Fruit fly (Drosophila melanogaster) whole organism, embryonic: ENCODE results near the gene CG8173.

Source experiments
- Atf3 ChIP-seq: fragments of 200-800 bp; sonication (Bioruptor generic); optimal IDR thresholded peaks from 3 replicates; lab custom pipeline; 2016; ENCODE audit warnings: missing biosample characterization, missing genetic modification characterization
- CG10267 ChIP-seq: fragments of 200-800 bp; sonication (Bioruptor generic); optimal IDR thresholded peaks from 2 replicates; lab custom pipeline; 2018; ENCODE audit warnings: missing biosample characterization, mild to moderate bottlenecking, missing genetic modification characterization, moderate library complexity
- CG10462 ChIP-seq: fragments of 200-800 bp; sonication (Bioruptor generic); optimal IDR thresholded peaks from 2 replicates; lab custom pipeline; 2016; ENCODE audit warnings: missing biosample characterization, missing genetic modification characterization
- CG12071 ChIP-seq: fragments of 200-800 bp; sonication (Bioruptor generic); optimal IDR thresholded peaks from 3 replicates; lab custom pipeline; 2018; ENCODE audit warnings: missing biosample characterization, mild to moderate bottlenecking, missing genetic modification characterization
- CG12236 ChIP-seq: fragments of 200-800 bp; sonication (Bioruptor generic); optimal IDR thresholded peaks from 2 replicates; lab custom pipeline; 2016; ENCODE audit warnings: missing biosample characterization, missing genetic modification characterization
- CG12391 ChIP-seq: fragments of 200-800 bp; sonication (Bioruptor generic); optimal IDR thresholded peaks from 3 replicates; lab custom pipeline; 2018; ENCODE audit warnings: missing biosample characterization, mild to moderate bottlenecking, missing genetic modification characterization, moderate library complexity
- CG13775 ChIP-seq: fragments of 200-800 bp; sonication (Bioruptor generic); optimal IDR thresholded peaks from 3 replicates; lab custom pipeline; 2017; ENCODE audit warnings: missing biosample characterization, mild to moderate bottlenecking, missing genetic modification characterization
- CG14050 ChIP-seq: fragments of 200-800 bp; sonication (Bioruptor generic); IDR thresholded peaks from 3 replicates; pipeline ENCODE4 v1.3.6; 2022; ENCODE audit warnings: missing biosample characterization, missing genetic modification characterization
- CG14710 ChIP-seq: fragments of 200-800 bp; sonication (Bioruptor generic); optimal IDR thresholded peaks from 3 replicates; lab custom pipeline; 2019; ENCODE audit warnings: missing biosample characterization, mild to moderate bottlenecking, missing genetic modification characterization, moderate library complexity
- CG14860 ChIP-seq: fragments of 200-800 bp; sonication (Bioruptor generic); IDR thresholded peaks from 3 replicates; pipeline ENCODE4 v1.3.6; 2022; ENCODE audit warnings: missing biosample characterization, missing genetic modification characterization; ENCODE audit not compliant: partially characterized antibody
- CG18599 ChIP-seq: fragments of 200-800 bp; sonication (Bioruptor generic); optimal IDR thresholded peaks from 3 replicates; lab custom pipeline; 2017; ENCODE audit warnings: missing biosample characterization, missing genetic modification characterization, mild to moderate bottlenecking, moderate library complexity, missing genetic modification reagents
- CG2678 ChIP-seq: fragments of 200-800 bp; sonication (Bioruptor generic); optimal IDR thresholded peaks from 3 replicates; lab custom pipeline; 2019; ENCODE audit warnings: missing biosample characterization, mild to moderate bottlenecking, missing genetic modification characterization, moderate library complexity
- CG31365 ChIP-seq: fragments of 200-800 bp; sonication (Bioruptor generic); optimal IDR thresholded peaks from 2 replicates; lab custom pipeline; 2018; ENCODE audit warnings: missing biosample characterization, mild to moderate bottlenecking, missing genetic modification characterization
- CG3163 ChIP-seq: fragments of 200-800 bp; sonication (Bioruptor generic); optimal IDR thresholded peaks from 3 replicates; lab custom pipeline; 2016; ENCODE audit warnings: missing biosample characterization, missing genetic modification characterization
- CG4820 ChIP-seq: fragments of 200-800 bp; sonication (Bioruptor generic); optimal IDR thresholded peaks from 3 replicates; lab custom pipeline; 2016; ENCODE audit warnings: missing biosample characterization, missing genetic modification characterization
- CG7556 ChIP-seq: fragments of 200-800 bp; sonication (Bioruptor generic); optimal IDR thresholded peaks from 2 replicates; lab custom pipeline; 2017; ENCODE audit warnings: missing biosample characterization, mild to moderate bottlenecking, missing genetic modification characterization
- CG8944 ChIP-seq: fragments of 200-800 bp; sonication (Bioruptor generic); optimal IDR thresholded peaks from 3 replicates; lab custom pipeline; 2016; ENCODE audit warnings: missing biosample characterization, missing genetic modification characterization
- CG9609 ChIP-seq: fragments of 200-800 bp; sonication (Bioruptor generic); optimal IDR thresholded peaks from 3 replicates; lab custom pipeline; 2016; ENCODE audit warnings: missing biosample characterization, missing genetic modification characterization
- CG9817 ChIP-seq: fragments of 200-800 bp; sonication (Bioruptor generic); optimal IDR thresholded peaks from 2 replicates; lab custom pipeline; 2018; ENCODE audit warnings: missing biosample characterization, mild to moderate bottlenecking, missing genetic modification characterization, moderate library complexity
- CTCF ChIP-seq: fragments of 200-800 bp; sonication (Bioruptor generic); optimal IDR thresholded peaks from 2 replicates; lab custom pipeline; 2017; ENCODE audit warnings: missing biosample characterization, mild to moderate bottlenecking, missing genetic modification characterization, moderate library complexity
- Camta ChIP-seq: fragments of 200-800 bp; sonication (Bioruptor generic); optimal IDR thresholded peaks from 2 replicates; lab custom pipeline; 2016; ENCODE audit warnings: missing biosample characterization, missing genetic modification characterization
- CkIIα-i1 ChIP-seq: fragments of 200-800 bp; sonication (Bioruptor generic); IDR thresholded peaks from 2 replicates; pipeline ENCODE4 v1.3.6; 2022; ENCODE audit warnings: missing biosample characterization, missing genetic modification characterization
- Dip3 ChIP-seq: fragments of 200-800 bp; sonication (Bioruptor generic); optimal IDR thresholded peaks from 3 replicates; lab custom pipeline; 2016; ENCODE audit warnings: missing biosample characterization, missing genetic modification characterization
- ERR ChIP-seq: fragments of 200-800 bp; sonication (Bioruptor generic); optimal IDR thresholded peaks from 2 replicates; lab custom pipeline; 2016; ENCODE audit warnings: missing biosample characterization, missing genetic modification characterization
- Ets65A ChIP-seq: fragments of 200-800 bp; sonication (Bioruptor generic); peaks from one replicate; lab custom pipeline; 2016; ENCODE audit warnings: missing biosample characterization, missing genetic modification characterization
- H15 ChIP-seq: fragments of 200-800 bp; sonication (Bioruptor generic); IDR thresholded peaks from 3 replicates; pipeline ENCODE4 v1.3.6; 2022; ENCODE audit warnings: missing biosample characterization, missing genetic modification characterization
- HHEX ChIP-seq: fragments of 200-800 bp; sonication (Bioruptor generic); optimal IDR thresholded peaks from 3 replicates; lab custom pipeline; 2017; ENCODE audit warnings: missing biosample characterization, mild to moderate bottlenecking, missing genetic modification characterization, missing genetic modification reagents
- HmgD ChIP-seq: fragments of 200-800 bp; sonication (Bioruptor generic); optimal IDR thresholded peaks from 3 replicates; lab custom pipeline; 2016; ENCODE audit warnings: missing biosample characterization, missing genetic modification characterization
- Hr51 ChIP-seq, 2 experiments: fragments of 200-800 bp; sonication (Bioruptor generic); optimal IDR thresholded peaks; 2 replicates in 1 of 2; 3 replicates in 1 of 2; lab custom pipeline; 2016 to 2018; ENCODE audit warnings: missing biosample characterization in 2 of 2, missing genetic modification characterization in 2 of 2, mild to moderate bottlenecking in 1 of 2, moderate library complexity in 1 of 2
- Med ChIP-seq: fragments of 200-800 bp; sonication (Bioruptor generic); peaks from one replicate; lab custom pipeline; 2016; ENCODE audit warnings: missing biosample characterization, missing genetic modification characterization, mild to moderate bottlenecking, inconsistent platforms, moderate library complexity
- NK7.1 ChIP-seq: fragments of 200-800 bp; sonication (Bioruptor generic); optimal IDR thresholded peaks from 3 replicates; lab custom pipeline; 2016; ENCODE audit warnings: missing biosample characterization, missing genetic modification characterization
- Pdp1 ChIP-seq, 2 experiments: fragments of 200-800 bp; sonication (Bioruptor generic); optimal IDR thresholded peaks; 3 replicates each; lab custom pipeline; 2016; ENCODE audit warnings: missing biosample characterization in 2 of 2, missing genetic modification characterization in 2 of 2, mild to moderate bottlenecking in 1 of 2, moderate library complexity in 1 of 2
- Scr ChIP-seq: fragments of 200-800 bp; sonication (Bioruptor generic); IDR thresholded peaks from 2 replicates; pipeline ENCODE4 v1.3.6; 2022; ENCODE audit warnings: missing biosample characterization, missing genetic modification characterization; ENCODE audit not compliant: partially characterized antibody
- Six4 ChIP-seq: fragments of 200-800 bp; sonication (Bioruptor generic); optimal IDR thresholded peaks from 2 replicates; lab custom pipeline; 2016; ENCODE audit warnings: missing biosample characterization, missing genetic modification characterization
- Sry-β ChIP-seq: fragments of 200-800 bp; sonication (Bioruptor generic); optimal IDR thresholded peaks from 2 replicates; lab custom pipeline; 2018; ENCODE audit warnings: missing biosample characterization, mild to moderate bottlenecking, missing genetic modification characterization, moderate library complexity
- TFAM ChIP-seq: fragments of 200-800 bp; sonication (Bioruptor generic); optimal IDR thresholded peaks from 2 replicates; lab custom pipeline; 2017; ENCODE audit warnings: missing biosample characterization, missing genetic modification characterization, inconsistent platforms
- Vsx1 ChIP-seq: fragments of 200-800 bp; sonication (Bioruptor generic); optimal IDR thresholded peaks from 2 replicates; lab custom pipeline; 2017; ENCODE audit warnings: missing biosample characterization, mild to moderate bottlenecking, missing genetic modification characterization, missing genetic modification reagents
- abd-A ChIP-seq: fragments of 200-800 bp; sonication (Bioruptor generic); optimal IDR thresholded peaks from 3 replicates; lab custom pipeline; 2019; ENCODE audit warnings: missing biosample characterization, mild to moderate bottlenecking, missing genetic modification characterization, moderate library complexity
- ac ChIP-seq: fragments of 200-800 bp; sonication (Bioruptor generic); optimal IDR thresholded peaks from 3 replicates; lab custom pipeline; 2017; ENCODE audit warnings: missing biosample characterization, mild to moderate bottlenecking, missing genetic modification characterization
- bbx ChIP-seq: fragments of 200-800 bp; sonication (Bioruptor generic); IDR thresholded peaks from 2 replicates; pipeline ENCODE4 v1.3.6; 2022; ENCODE audit warnings: missing biosample characterization, missing genetic modification characterization; ENCODE audit not compliant: partially characterized antibody
- cg ChIP-seq: fragments of 200-800 bp; sonication (Bioruptor generic); optimal IDR thresholded peaks from 3 replicates; lab custom pipeline; 2019; ENCODE audit warnings: missing biosample characterization, mild to moderate bottlenecking, missing genetic modification characterization, moderate library complexity
- chn ChIP-seq: fragments of 200-800 bp; sonication (Bioruptor generic); optimal IDR thresholded peaks from 2 replicates; lab custom pipeline; 2016; ENCODE audit warnings: missing biosample characterization, missing genetic modification characterization
- crc ChIP-seq: fragments of 200-800 bp; sonication (Bioruptor generic); optimal IDR thresholded peaks from 2 replicates; lab custom pipeline; 2016; ENCODE audit warnings: missing biosample characterization, missing genetic modification characterization
- crol ChIP-seq: fragments of 200-800 bp; sonication (Bioruptor generic); IDR thresholded peaks from 2 replicates; pipeline ENCODE4 v1.3.6; 2022; ENCODE audit warnings: missing biosample characterization, missing genetic modification characterization
- grau ChIP-seq: fragments of 200-800 bp; optimal IDR thresholded peaks from 3 replicates; lab custom pipeline; 2019; ENCODE audit warnings: missing biosample characterization, mild to moderate bottlenecking, missing genetic modification characterization, moderate library complexity
- grn ChIP-seq: fragments of 200-800 bp; sonication (Bioruptor generic); optimal IDR thresholded peaks from 3 replicates; lab custom pipeline; 2017; ENCODE audit warnings: missing biosample characterization, missing genetic modification characterization
- gsb-n ChIP-seq: fragments of 200-800 bp; sonication (Bioruptor generic); optimal IDR thresholded peaks from 3 replicates; lab custom pipeline; 2018; ENCODE audit warnings: missing biosample characterization, mild to moderate bottlenecking, missing genetic modification characterization
- lab ChIP-seq: fragments of 200-800 bp; sonication (Bioruptor generic); optimal IDR thresholded peaks from 3 replicates; lab custom pipeline; 2017; ENCODE audit warnings: missing biosample characterization, missing genetic modification characterization, mild to moderate bottlenecking, moderate library complexity, missing genetic modification reagents
- pita ChIP-seq: fragments of 200-800 bp; sonication (Bioruptor generic); optimal IDR thresholded peaks from 2 replicates; lab custom pipeline; 2017; ENCODE audit warnings: missing biosample characterization, mild to moderate bottlenecking, missing genetic modification characterization
- pnt ChIP-seq: fragments of 200-800 bp; sonication (Bioruptor generic); optimal IDR thresholded peaks from 3 replicates; lab custom pipeline; 2016; ENCODE audit warnings: missing biosample characterization, missing genetic modification characterization
- sens-2 ChIP-seq: fragments of 200-800 bp; sonication (Bioruptor generic); IDR thresholded peaks from 2 replicates; pipeline ENCODE4 v1.3.6; 2022; ENCODE audit warnings: missing biosample characterization, missing genetic modification characterization
- ssp ChIP-seq: fragments of 200-800 bp; sonication (Bioruptor generic); IDR thresholded peaks from 2 replicates; pipeline ENCODE4 v1.3.6; 2022; ENCODE audit warnings: missing biosample characterization, missing genetic modification characterization
- tin ChIP-seq: fragments of 200-800 bp; sonication (Bioruptor generic); optimal IDR thresholded peaks from 3 replicates; lab custom pipeline; 2016; ENCODE audit warnings: missing biosample characterization, missing genetic modification characterization

Gene CG8173

DNA sequence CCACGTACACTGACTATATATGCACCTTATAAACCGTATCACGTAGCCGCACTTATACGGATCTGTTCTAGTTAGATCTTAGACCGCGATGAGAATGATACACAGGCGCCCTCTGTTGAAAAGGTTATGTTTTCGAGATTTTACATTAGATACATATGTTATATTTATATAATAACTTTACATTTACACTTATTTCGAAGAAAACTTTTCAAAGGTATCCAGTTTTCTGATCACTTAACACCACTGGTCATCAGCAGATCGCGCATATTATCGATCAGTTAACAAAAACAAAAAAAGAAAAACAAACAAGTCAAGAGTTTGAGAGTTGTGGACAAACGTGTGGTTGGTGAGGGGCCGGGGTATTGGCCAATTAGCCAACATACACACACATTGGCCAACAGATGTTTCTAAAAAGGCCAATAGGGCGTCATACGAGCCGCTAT, 11.7 kb downstream of the CG8173 start (continued):
- TF ChIP-seq CG10462 (GFP tag; lab: Kevin White, UChicago) (no peak), CG13775 (no peak), CG14860 (GFP tag; lab: Robert Waterston, UW) (no peak), CG3163 (GFP tag; lab: Kevin White, UChicago) (no peak), tin (GFP tag; lab: Kevin White, UChicago) (no peak), CG14710 (tag; lab: Kevin White, UChicago) (no peak), pnt (no peak), CG31365 (tag; lab: Kevin White, UChicago) (no peak), CG7556 (no peak), Six4 (GFP tag; lab: Kevin White, UChicago) (no peak), crol (no peak), pita (GFP tag; lab: Kevin White, UChicago) (peak; percentile 4), crc (no peak), abd-A (tag; lab: Kevin White, UChicago) (no peak), CG12071 (GFP tag; lab: Kevin White, UChicago) (no peak), Vsx1 (GFP tag; lab: Kevin White, UChicago) (peak; percentile 70), H15 (GFP tag; lab: Robert Waterston, UW) (no peak), Atf3 (GFP tag; lab: Kevin White, UChicago) (no peak), CG2678 (tag; lab: Kevin White, UChicago) (no peak), HmgD (GFP tag; lab: Kevin White, UChicago) (no peak), CG18599 (GFP tag; lab: Kevin White, UChicago) (no peak), gsb-n (tag; lab: Kevin White, UChicago) (no peak), Camta (no peak), Pdp1 (GFP tag; optimal IDR thresholded peaks at IDR 0.05; lab: Kevin White, UChicago) (peak in 1 of 2 experiments; percentile 16), sens-2 (GFP tag; lab: Robert Waterston, UW) (no peak), ERR (GFP tag; lab: Kevin White, UChicago) (no peak), CTCF (GFP tag; lab: Kevin White, UChicago) (peak; percentile 89), CG4820 (GFP tag; lab: Kevin White, UChicago) (no peak), Ets65A (GFP tag; lab: Kevin White, UChicago) (no peak), chn (GFP tag; lab: Kevin White, UChicago) (no peak), CG14050 (GFP tag; lab: Robert Waterston, UW) (no peak), Dip3 (GFP tag; lab: Kevin White, UChicago) (no peak), ssp (GFP tag; lab: Robert Waterston, UW) (no peak), CG10267 (tag; lab: Kevin White, UChicago) (peak; percentile 55), ac (no peak), CG9609 (GFP tag; lab: Kevin White, UChicago) (no peak)
- TF ChIP-seq, all 482 proteins: peak for 12

DNA sequence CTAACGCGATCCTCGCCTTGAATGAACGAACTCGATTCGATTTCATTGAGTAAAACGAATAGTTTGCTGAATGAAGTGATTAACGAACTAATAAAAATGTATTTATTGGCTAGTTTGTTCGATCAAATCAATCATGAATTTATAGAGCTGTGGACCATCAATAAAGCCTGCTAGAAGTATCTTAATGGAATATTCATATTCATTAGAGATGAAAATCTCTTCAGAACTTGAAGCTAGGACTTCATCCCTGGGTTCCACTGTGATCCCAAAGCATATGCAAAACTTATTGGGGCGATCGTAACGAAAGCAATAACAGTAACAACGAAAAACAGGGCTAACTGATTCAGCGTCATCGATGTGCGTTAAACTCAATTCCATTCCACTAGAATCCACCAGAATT, 12.2 kb downstream of the CG8173 start:
- no peak for TF ChIP-seq CG18599 (GFP tag; lab: Kevin White, UChicago)
- no peak for TF ChIP-seq bbx (GFP tag; lab: Robert Waterston, UW)
- TF ChIP-seq TFAM (GFP tag; lab: Kevin White, UChicago), result no peak
- TF ChIP-seq grau, result peak; percentile 60
- TF ChIP-seq NK7.1, result no peak
- TF ChIP-seq lab (GFP tag; lab: Kevin White, UChicago), result no peak
- TF ChIP-seq CG9817 (tag; lab: Kevin White, UChicago), result peak; percentile 4
- no peak for TF ChIP-seq CkIIα-i1 (GFP tag; lab: Robert Waterston, UW)
- TF ChIP-seq cg (GFP tag; lab: Kevin White, UChicago), result no peak
- TF ChIP-seq Med, result peak; percentile 19
- TF ChIP-seq HHEX (GFP tag; lab: Kevin White, UChicago), result no peak
- no peak for TF ChIP-seq Hr51 (GFP tag; optimal IDR thresholded peaks at IDR 0.05; lab: Kevin White, UChicago)
- TF ChIP-seq CG12391 (tag; lab: Kevin White, UChicago), result no peak
- no peak for TF ChIP-seq CG12236 (GFP tag; lab: Kevin White, UChicago)
- TF ChIP-seq Scr (GFP tag; lab: Robert Waterston, UW), result no peak
- TF ChIP-seq grn, result no peak
- TF ChIP-seq CG8944 (GFP tag; lab: Kevin White, UChicago), result no peak
- no peak for TF ChIP-seq Sry-β
